Worm (Caenorhabditis elegans): ENCODE results near the gene ZK792.7.

DNA sequence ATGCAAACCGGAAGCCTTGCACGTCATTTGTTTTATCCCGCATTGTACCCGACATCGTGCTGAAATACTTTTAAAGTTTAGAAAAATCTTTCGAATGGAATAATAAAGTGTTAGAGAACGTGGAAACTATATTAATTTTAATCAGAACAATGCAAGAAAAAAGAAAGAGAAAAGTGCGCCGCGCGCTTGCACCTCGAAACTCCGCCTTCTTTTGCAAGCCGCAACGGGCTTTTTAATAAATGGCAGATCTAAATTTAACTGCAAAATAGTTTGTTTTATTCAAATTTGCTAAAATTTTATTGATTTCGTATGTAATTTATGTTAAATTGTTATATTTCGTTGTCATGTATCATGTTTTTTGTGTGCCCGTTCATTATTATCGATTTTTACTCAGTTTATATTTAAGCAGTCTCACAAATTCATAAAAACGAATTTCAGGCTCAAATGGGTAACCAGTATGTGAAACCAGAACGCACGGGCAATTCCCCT lies 42.2 kb upstream of the ZK792.7 start, which contains the start of the genes acl-3 and ndub-6:
- no peak for TF ChIP-seq lir-3 (tag; optimal IDR thresholded peaks at IDR 0.05)
- no peak for TF ChIP-seq attf-4 (tag; optimal IDR thresholded peaks at IDR 0.05)
- TF ChIP-seq unc-130 (GFP tag; optimal IDR thresholded peaks at IDR 0.05), result no peak
